Worm (Caenorhabditis elegans): ENCODE data around the gene ZK177.2.
A peak's percentile ranks its signal among the peaks of the same experiment; 100 is the strongest.

The ZK177.2 gene

DNA sequence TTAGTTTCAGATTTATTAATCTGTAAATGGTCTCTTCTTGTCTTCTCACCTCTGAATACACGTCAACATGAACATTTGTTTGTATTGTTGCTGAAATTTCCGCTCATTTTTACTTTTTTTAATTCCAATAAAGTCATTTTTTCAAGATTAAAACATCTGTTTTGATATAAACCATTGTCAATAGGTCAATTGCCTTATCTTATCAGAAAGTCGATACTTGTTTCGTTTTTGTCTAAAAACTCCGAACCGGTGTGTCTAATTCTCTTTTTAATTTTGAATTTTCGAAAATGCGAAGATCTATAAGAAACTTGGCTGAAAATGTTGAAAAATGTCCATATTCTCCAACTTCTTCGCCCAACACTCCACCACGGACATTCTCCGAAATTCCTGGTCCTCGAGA lies 15.2 kb upstream of the ZK177.2 start, which contains the start of gene cyp-44A1:
Gene cyp-44A1 (plus strand): TSS at position 285 of the 400 bp plus-strand sequence.
- no peak for TF ChIP-seq aha-1 (tag; optimal IDR thresholded peaks at IDR 0.05)
- TF ChIP-seq elt-2 (tag; optimal IDR thresholded peaks at IDR 0.05) = peak; percentile 40
- no peak for TF ChIP-seq mep-1 (tag; optimal IDR thresholded peaks at IDR 0.05)

DNA sequence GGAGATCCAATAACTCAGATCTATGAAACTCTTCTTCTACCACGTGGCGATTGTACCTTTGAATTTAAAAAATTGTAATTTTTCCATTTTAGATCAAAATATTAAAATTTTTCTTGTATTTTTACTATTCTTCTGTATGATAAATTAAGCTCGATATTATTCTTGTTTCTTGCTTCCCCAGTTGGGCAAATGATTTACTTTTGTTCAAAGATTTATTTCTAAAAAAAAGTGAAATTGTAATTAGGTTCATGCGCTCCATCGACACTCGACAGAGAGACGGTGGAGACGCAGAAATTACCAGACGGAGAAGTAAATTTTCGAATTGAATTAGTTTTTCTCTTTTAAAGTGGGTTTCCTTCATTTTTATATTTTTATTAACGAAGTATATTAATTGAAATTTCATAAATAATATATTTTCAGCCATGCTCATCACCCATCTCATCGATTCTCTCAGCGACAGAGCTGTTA lies 13.2 kb upstream of the ZK177.2 start, which contains the start of gene npp-24:
Gene npp-24 (plus strand): TSS at position 51 of the 468 bp plus-strand sequence.
- TF ChIP-seq lin-35 (GFP tag; optimal IDR thresholded peaks at IDR 0.05) (peak in 1 of 2 experiments; percentile 24), dsc-1 (tag; optimal IDR thresholded peaks at IDR 0.05) (no peak), ama-1 (optimal IDR thresholded peaks at IDR 0.05) (no peak), nhr-77 (tag; optimal IDR thresholded peaks at IDR 0.05) (no peak), nhr-12 (tag; optimal IDR thresholded peaks at IDR 0.05) (no peak), lin-15B (tag; optimal IDR thresholded peaks at IDR 0.05) (peak; percentile 28), hpl-2 (GFP tag; optimal IDR thresholded peaks at IDR 0.05) (no peak), jun-1 (tag; optimal IDR thresholded peaks at IDR 0.05) (no peak), ceh-88 (GFP tag; IDR thresholded peaks at IDR 0.05) (no peak), nhr-84 (tag; optimal IDR thresholded peaks at IDR 0.05) (no peak), pag-3 (tag; optimal IDR thresholded peaks at IDR 0.05; ENCODE audit: borderline replicate concordance, insufficient read depth) (no peak), ets-5 (GFP tag; IDR thresholded peaks at IDR 0.05) (no peak), swsn-7 (tag; optimal IDR thresholded peaks at IDR 0.05) (no peak), lin-13 (GFP tag; optimal IDR thresholded peaks at IDR 0.05) (no peak), rnt-1 (tag; optimal IDR thresholded peaks at IDR 0.05) (no peak), egl-27 (tag; optimal IDR thresholded peaks at IDR 0.05) (no peak), tbx-2 (tag; optimal IDR thresholded peaks at IDR 0.05) (no peak), ceh-8 (GFP tag; optimal IDR thresholded peaks at IDR 0.05) (no peak), sup-37 (GFP tag; optimal IDR thresholded peaks at IDR 0.05) (no peak), ces-1 (GFP tag; optimal IDR thresholded peaks at IDR 0.05) (no peak), mab-9 (GFP tag; IDR thresholded peaks at IDR 0.05) (no peak), nhr-19 (GFP tag; conservative IDR thresholded peaks at IDR 0.05) (no peak), F16B12.6 (tag; optimal IDR thresholded peaks at IDR 0.05) (no peak), pax-3 (tag; optimal IDR thresholded peaks at IDR 0.05) (no peak), nhr-47 (tag; optimal IDR thresholded peaks at IDR 0.05) (no peak), snpc-4 (tag; optimal IDR thresholded peaks at IDR 0.05) (no peak), snu-23 (GFP tag; optimal IDR thresholded peaks at IDR 0.05) (no peak), nhr-90 (tag; optimal IDR thresholded peaks at IDR 0.05; ENCODE audit: poor library complexity) (no peak), nhr-71 (tag; optimal IDR thresholded peaks at IDR 0.05) (no peak), xbp-1 (tag; optimal IDR thresholded peaks at IDR 0.05) (no peak), unc-98 (GFP tag; IDR thresholded peaks at IDR 0.05) (no peak), unc-86 (tag; optimal IDR thresholded peaks at IDR 0.05) (no peak), lsy-2 (tag; optimal IDR thresholded peaks at IDR 0.05) (peak in 1 of 2 experiments; percentile 33), efl-1 (optimal IDR thresholded peaks at IDR 0.05) (peak; percentile 20 to 23), efl-1 (GFP tag; optimal IDR thresholded peaks at IDR 0.05 in 1 of 2) (peak in 1 of 2 experiments; percentile 17), isw-1 (GFP tag; IDR thresholded peaks at IDR 0.05) (no peak), dpl-1 (GFP tag; optimal IDR thresholded peaks at IDR 0.05) (peak in 1 of 3 experiments; percentile 45), egl-13 (tag; optimal IDR thresholded peaks at IDR 0.05) (no peak), aha-1 (tag; optimal IDR thresholded peaks at IDR 0.05) (no peak), blmp-1 (tag; optimal IDR thresholded peaks at IDR 0.05) (peak; percentile 95), nhr-237 (tag; optimal IDR thresholded peaks at IDR 0.05) (no peak), ceh-90 (tag; optimal IDR thresholded peaks at IDR 0.05) (no peak), elt-2 (tag; optimal IDR thresholded peaks at IDR 0.05) (no peak), unc-130 (tag; optimal IDR thresholded peaks at IDR 0.05) (no peak)
